Worm (Caenorhabditis elegans) whole organism, young adult: ENCODE data around the gene Y55F3C.10.

ENCODE experiments used
- B0035.1 ChIP-seq: sonication (generic microtip); optimal IDR thresholded peaks from 2 replicates; lab custom pipeline; 2016; ENCODE audit warnings: missing genetic modification characterization, mild to moderate bottlenecking, missing compliant biosample characterization, missing genotype, missing genetic modification reagents
- B0261.1 ChIP-seq: sonication (generic microtip); optimal IDR thresholded peaks from 2 replicates; lab custom pipeline; 2016; ENCODE audit warnings: mild to moderate bottlenecking, missing genetic modification characterization, moderate library complexity, missing compliant biosample characterization
- C06A6.2 ChIP-seq: fragments of 200-800 bp; sonication (Bioruptor generic); conservative IDR thresholded peaks from 2 replicates; pipeline ENCODE4 v1.3.6; 2022; ENCODE audit warnings: missing genetic modification characterization, missing compliant biosample characterization
- F57C9.4 ChIP-seq: sonication (generic microtip); optimal IDR thresholded peaks from 2 replicates; lab custom pipeline; 2017; ENCODE audit warnings: mild to moderate bottlenecking, missing genetic modification characterization, missing compliant biosample characterization
- T26A5.8 ChIP-seq: sonication (generic microtip); optimal IDR thresholded peaks from 2 replicates; lab custom pipeline; 2016; ENCODE audit warnings: missing genetic modification characterization, missing compliant biosample characterization
- Y53F4B.3 ChIP-seq: fragments of 200-800 bp; sonication (Bioruptor generic); IDR thresholded peaks from 2 replicates; pipeline ENCODE4 v1.3.6; 2022; ENCODE audit warnings: missing genetic modification reagents, missing genetic modification characterization, missing compliant biosample characterization
- Y53G8AR.9 ChIP-seq: fragments of 200-800 bp; sonication (Bioruptor generic); conservative IDR thresholded peaks from 2 replicates; pipeline ENCODE4 v1.3.6; 2022; ENCODE audit warnings: missing genetic modification reagents, missing genetic modification characterization, missing compliant biosample characterization
- Y56A3A.18 ChIP-seq: fragments of 200-800 bp; sonication (Bioruptor generic); IDR thresholded peaks from 2 replicates; pipeline ENCODE4 v1.3.6; 2022; ENCODE audit warnings: missing genetic modification reagents, missing genetic modification characterization, missing compliant biosample characterization
- Y79H2A.3 ChIP-seq: fragments of 200-800 bp; sonication (Bioruptor generic); conservative IDR thresholded peaks from 2 replicates; pipeline ENCODE4 v1.3.6; 2022; ENCODE audit warnings: missing genetic modification reagents, missing genetic modification characterization, missing compliant biosample characterization
- akir-1 ChIP-seq: fragments of 200-800 bp; sonication (Bioruptor generic); optimal IDR thresholded peaks from 2 replicates; lab custom pipeline; 2018; ENCODE audit warnings: mild to moderate bottlenecking, missing genetic modification characterization, moderate library complexity, missing compliant biosample characterization
- aptf-2 ChIP-seq: fragments of 200-800 bp; sonication (Bioruptor generic); conservative IDR thresholded peaks from 2 replicates; pipeline ENCODE4 v1.3.6; 2022; ENCODE audit warnings: missing genetic modification reagents, missing genetic modification characterization, missing compliant biosample characterization
- aptf-3 ChIP-seq: fragments of 200-800 bp; sonication (Bioruptor generic); IDR thresholded peaks from 2 replicates; pipeline ENCODE4 v1.3.6; 2022; ENCODE audit warnings: missing genetic modification characterization, missing compliant biosample characterization
- atf-7 ChIP-seq: sonication (generic microtip); optimal IDR thresholded peaks from 2 replicates; lab custom pipeline; 2017; ENCODE audit warnings: mild to moderate bottlenecking, missing genetic modification characterization, missing compliant biosample characterization
- attf-5 ChIP-seq: fragments of 200-800 bp; sonication (Bioruptor generic); optimal IDR thresholded peaks from 2 replicates; lab custom pipeline; 2018; ENCODE audit warnings: mild to moderate bottlenecking, missing genetic modification characterization, missing compliant biosample characterization
- bed-1 ChIP-seq: fragments of 200-800 bp; sonication (Bioruptor generic); IDR thresholded peaks from 2 replicates; pipeline ENCODE4 v1.3.6; 2022; ENCODE audit warnings: missing genetic modification reagents, missing genetic modification characterization, missing compliant biosample characterization
- cebp-1 ChIP-seq, 2 experiments: fragments of 200-800 bp in 1 of 2; sonication (Bioruptor generic) in 1 of 2; sonication (generic microtip) in 1 of 2; IDR thresholded peaks in 1 of 2; optimal IDR thresholded peaks in 1 of 2; 2 replicates each; pipeline versions ENCODE4 v1.3.6 to Lab custom; 2017 to 2022; ENCODE audit warnings: missing compliant biosample characterization in 2 of 2, missing genetic modification characterization in 2 of 2, mild to moderate bottlenecking in 1 of 2, missing genetic modification reagents in 1 of 2, moderate library complexity in 1 of 2
- ceh-91 ChIP-seq: fragments of 200-800 bp; sonication (Bioruptor generic); IDR thresholded peaks from 2 replicates; pipeline ENCODE4 v1.3.6; 2022; ENCODE audit warnings: missing genetic modification reagents, missing genetic modification characterization, missing compliant biosample characterization
- chd-7 ChIP-seq: sonication (generic microtip); optimal IDR thresholded peaks from 2 replicates; lab custom pipeline; 2016; ENCODE audit warnings: mild to moderate bottlenecking, missing genetic modification characterization, moderate library complexity, missing compliant biosample characterization
- dox-1 ChIP-seq: fragments of 200-800 bp; sonication (Bioruptor generic); IDR thresholded peaks from 2 replicates; pipeline ENCODE4 v1.3.6; 2022; ENCODE audit warnings: missing genetic modification reagents, missing genetic modification characterization, missing compliant biosample characterization
- egl-18 ChIP-seq: fragments of 200-800 bp; sonication (Bioruptor generic); IDR thresholded peaks from 2 replicates; pipeline ENCODE4 v1.3.6; 2022; ENCODE audit warnings: missing genetic modification reagents, missing genetic modification characterization, missing compliant biosample characterization
- him-1 ChIP-seq: sonication (generic microtip); optimal IDR thresholded peaks from 2 replicates; lab custom pipeline; 2016; ENCODE audit warnings: missing genotype, missing genetic modification reagents, missing genetic modification characterization, missing compliant biosample characterization
- hrde-1 ChIP-seq: sonication (generic microtip); optimal IDR thresholded peaks from 2 replicates; lab custom pipeline; 2016; ENCODE audit warnings: missing genetic modification characterization, mild to moderate bottlenecking, missing compliant biosample characterization, moderate library complexity, missing genotype, missing genetic modification reagents, borderline replicate concordance
- hsf-1 ChIP-seq: fragments of 200-800 bp; sonication (Bioruptor generic); IDR thresholded peaks from 2 replicates; pipeline ENCODE4 v1.3.6; 2022; ENCODE audit warnings: missing genetic modification reagents, missing genetic modification characterization, missing compliant biosample characterization
- mel-28 ChIP-seq: sonication (generic microtip); optimal IDR thresholded peaks from 2 replicates; lab custom pipeline; 2016; ENCODE audit warnings: borderline replicate concordance, mild to moderate bottlenecking, missing genetic modification characterization, missing compliant biosample characterization
- mxl-1 ChIP-seq: sonication (generic microtip); optimal IDR thresholded peaks from 2 replicates; lab custom pipeline; 2016; ENCODE audit warnings: missing genetic modification characterization, missing compliant biosample characterization
- nfya-2 ChIP-seq: fragments of 200-800 bp; sonication (Bioruptor generic); IDR thresholded peaks from 2 replicates; pipeline ENCODE4 v1.3.6; 2022; ENCODE audit warnings: missing genetic modification reagents, missing genetic modification characterization, missing compliant biosample characterization
- nhr-80 ChIP-seq: sonication (generic microtip); optimal IDR thresholded peaks from 2 replicates; lab custom pipeline; 2016; ENCODE audit warnings: missing genetic modification characterization, missing compliant biosample characterization
- rcor-1 ChIP-seq: fragments of 200-800 bp; sonication (Bioruptor generic); IDR thresholded peaks from 2 replicates; pipeline ENCODE4 v1.3.6; 2022; ENCODE audit warnings: missing genetic modification reagents, missing genetic modification characterization, missing compliant biosample characterization
- snpc-1.1 ChIP-seq: sonication (generic microtip); optimal IDR thresholded peaks from 2 replicates; lab custom pipeline; 2017; ENCODE audit warnings: missing genetic modification characterization, mild to moderate bottlenecking, missing compliant biosample characterization, antibody characterized with exemption, moderate library complexity, missing genotype, missing genetic modification reagents; ENCODE audit not compliant: insufficient read depth
- snpc-3.4 ChIP-seq: sonication (generic microtip); optimal IDR thresholded peaks from 2 replicates; lab custom pipeline; 2017; ENCODE audit warnings: missing genetic modification characterization, mild to moderate bottlenecking, missing compliant biosample characterization, antibody characterized with exemption, moderate library complexity, missing genotype, missing genetic modification reagents
- sptf-2 ChIP-seq: fragments of 200-800 bp; sonication (Bioruptor generic); optimal IDR thresholded peaks from 2 replicates; lab custom pipeline; 2018; ENCODE audit warnings: mild to moderate bottlenecking, missing genetic modification characterization, missing compliant biosample characterization
- tbp1 ChIP-seq: fragments of 200-800 bp; sonication (Bioruptor generic); optimal IDR thresholded peaks from 2 replicates; lab custom pipeline; 2018; ENCODE audit warnings: mild to moderate bottlenecking, missing genetic modification characterization, missing compliant biosample characterization
- ztf-25 ChIP-seq: fragments of 200-800 bp; sonication (Bioruptor generic); IDR thresholded peaks from 2 replicates; pipeline ENCODE4 v1.3.6; 2022; ENCODE audit warnings: missing genetic modification reagents, missing genetic modification characterization, missing compliant biosample characterization

Gene Y55F3C.10

ce11 chrIV:715433-715832 lies 3.8 kb downstream of the Y55F3C.10 start:
- TF ChIP-seq tbp1 (GFP tag; lab: Kevin White, UChicago) (no peak), chd-7 (tag; lab: Kevin White, UChicago) (no peak), hrde-1 (no peak), atf-7 (tag; lab: Kevin White, UChicago) (no peak), snpc-1.1 (no peak), bed-1 (GFP tag; lab: Robert Waterston, UW) (no peak), rcor-1 (no peak), snpc-3.4 (no peak)

DNA sequence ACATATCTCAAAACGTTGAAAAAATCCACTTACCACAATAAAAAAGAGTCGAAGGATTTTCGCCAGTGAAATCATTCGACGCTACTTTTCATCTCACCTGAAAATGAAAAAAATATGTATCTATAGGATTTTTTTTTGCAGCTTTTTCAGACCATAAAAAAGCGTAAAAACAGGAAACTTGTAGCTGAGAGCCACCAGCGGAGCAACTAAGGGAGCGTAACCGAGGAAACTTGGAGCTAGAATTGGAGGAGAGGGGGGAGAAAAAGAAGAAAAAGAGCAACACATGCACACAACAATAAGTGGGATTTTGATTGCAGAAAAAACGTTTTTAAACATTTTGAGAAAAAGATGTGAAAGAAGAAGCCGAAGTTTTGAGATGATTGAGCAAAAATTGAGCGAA lies 11.6 kb downstream of the Y55F3C.10 start, which contains the start of gene cutl-26:
cutl-26 (minus strand) TSS at position 101 of the 400 bp plus-strand sequence.
- TF ChIP-seq mxl-1 (tag; lab: Kevin White, UChicago) = no peak
- TF ChIP-seq C06A6.2 (GFP tag; lab: Robert Waterston, UW) = no peak
- TF ChIP-seq B0261.1 (tag; lab: Kevin White, UChicago) = no peak
- no peak for TF ChIP-seq nhr-80
- TF ChIP-seq egl-18 (GFP tag; lab: Robert Waterston, UW) = no peak
- no peak for TF ChIP-seq atf-7 (tag; lab: Kevin White, UChicago)

ce11 chrIV:698304-698703 lies 20.9 kb downstream of the Y55F3C.10 start, which contains the start of gene Y55F3C.17:
Gene Y55F3C.17 (minus strand): TSS chrIV:698404.
- TF ChIP-seq cebp-1 (GFP tag; IDR thresholded peaks at IDR 0.05; lab: Robert Waterston, UW) (no peak), cebp-1 (tag; optimal IDR thresholded peaks at IDR 0.05; lab: Kevin White, UChicago) (no peak), Y79H2A.3 (GFP tag; lab: Robert Waterston, UW) (no peak), aptf-2 (GFP tag; lab: Robert Waterston, UW) (no peak), him-1 (tag; lab: Kevin White, UChicago) (no peak), sptf-2 (GFP tag; lab: Kevin White, UChicago) (no peak), Y53G8AR.9 (GFP tag; lab: Robert Waterston, UW) (no peak), aptf-3 (GFP tag; lab: Robert Waterston, UW) (no peak), ceh-91 (GFP tag; lab: Robert Waterston, UW) (no peak), ztf-25 (GFP tag; lab: Robert Waterston, UW) (no peak), Y53F4B.3 (GFP tag; lab: Robert Waterston, UW) (no peak), C06A6.2 (GFP tag; lab: Robert Waterston, UW) (no peak), nfya-2 (GFP tag; lab: Robert Waterston, UW) (no peak), B0035.1 (tag; lab: Kevin White, UChicago) (no peak)

ce11 chrIV:684748-685147 lies 34.5 kb downstream of the Y55F3C.10 start:
- TF ChIP-seq T26A5.8 (tag; lab: Kevin White, UChicago) = no peak
- no peak for TF ChIP-seq attf-5
- no peak for TF ChIP-seq mel-28 (tag; lab: Kevin White, UChicago)
- no peak for TF ChIP-seq akir-1 (GFP tag; lab: Kevin White, UChicago)
- no peak for TF ChIP-seq rcor-1
- no peak for TF ChIP-seq hsf-1 (GFP tag; lab: Robert Waterston, UW)
- TF ChIP-seq F57C9.4 = no peak
- TF ChIP-seq Y56A3A.18 (GFP tag; lab: Robert Waterston, UW) = no peak
- TF ChIP-seq dox-1 (GFP tag; lab: Robert Waterston, UW) = no peak
- TF ChIP-seq aptf-3 (GFP tag; lab: Robert Waterston, UW) = no peak
- TF ChIP-seq, all 124 proteins: peak for 0
